Fruit fly (Drosophila melanogaster): ENCODE results near the gene lectin-21Cb.
A peak's percentile ranks its signal among the peaks of the same experiment; 100 is the strongest.

lectin-21Cb gene

dm6 chr2L:634208-634614, 13.2 kb upstream of the lectin-21Cb start (continued):
- TF ChIP-seq CG3032 (tag; optimal IDR thresholded peaks at IDR 0.05) (no peak), CG6163 (GFP tag; IDR thresholded peaks at IDR 0.05) (0 out of 3 replicates have a peak, but pooled peaks have one; percentile 4), CG11294 (GFP tag; IDR thresholded peaks at IDR 0.05) (no peak), CG11762 (GFP tag; optimal IDR thresholded peaks at IDR 0.05; ENCODE audit: insufficient read depth) (no peak), Lpt (GFP tag; optimal IDR thresholded peaks at IDR 0.05) (no peak), cyc (GFP tag; optimal IDR thresholded peaks at IDR 0.05) (peak; percentile 56), vri (GFP tag; optimal IDR thresholded peaks at IDR 0.05) (peak; percentile 61), OdsH (GFP tag; optimal IDR thresholded peaks at IDR 0.05) (peak; percentile 38), CG8632 (GFP tag; optimal IDR thresholded peaks at IDR 0.05) (no peak), Ets21C (GFP tag; optimal IDR thresholded peaks at IDR 0.05) (peak; percentile 64), salr (GFP tag; optimal IDR thresholded peaks at IDR 0.05) (no peak), CG6854 (GFP tag; optimal IDR thresholded peaks at IDR 0.05) (no peak), CG4318 (GFP tag; optimal IDR thresholded peaks at IDR 0.05) (no peak)

dm6 chr2L:633192-633591, 12.2 kb upstream of the lectin-21Cb start:
- TF ChIP-seq Lpt (GFP tag; optimal IDR thresholded peaks at IDR 0.05), result no peak
- TF ChIP-seq spab (GFP tag; optimal IDR thresholded peaks at IDR 0.05), result no peak
- no peak for TF ChIP-seq Ets21C (GFP tag; optimal IDR thresholded peaks at IDR 0.05)
- TF ChIP-seq CG1621 (tag; optimal IDR thresholded peaks at IDR 0.05), result no peak
- no peak for TF ChIP-seq OdsH (GFP tag; optimal IDR thresholded peaks at IDR 0.05)
- TF ChIP-seq Eip78C (GFP tag), result peak; percentile 44
- TF ChIP-seq topi (GFP tag; optimal IDR thresholded peaks at IDR 0.05), result peak; percentile 46
- no peak for TF ChIP-seq CG3032 (tag; optimal IDR thresholded peaks at IDR 0.05)
- TF ChIP-seq fd85E (GFP tag; optimal IDR thresholded peaks at IDR 0.05), result no peak
- TF ChIP-seq Sox14 (GFP tag; optimal IDR thresholded peaks at IDR 0.05), result no peak
- no peak for TF ChIP-seq CG15336 (GFP tag; IDR thresholded peaks at IDR 0.05)
- TF ChIP-seq Sox102F (GFP tag; optimal IDR thresholded peaks at IDR 0.05), result peak; percentile 60
- no peak for TF ChIP-seq Sox15 (GFP tag; optimal IDR thresholded peaks at IDR 0.05)
- no peak for TF ChIP-seq Hr38 (GFP tag; optimal IDR thresholded peaks at IDR 0.05)
- TF ChIP-seq Blimp-1 (GFP tag; optimal IDR thresholded peaks at IDR 0.05), result no peak
- TF ChIP-seq svp (GFP tag), result peak; percentile 68
- TF ChIP-seq salr (GFP tag; optimal IDR thresholded peaks at IDR 0.05), result no peak
- peak; percentile 55 for TF ChIP-seq esn (GFP tag; optimal IDR thresholded peaks at IDR 0.05)
- TF ChIP-seq CG10669 (GFP tag; optimal IDR thresholded peaks at IDR 0.05), result no peak
- TF ChIP-seq ss (GFP tag; optimal IDR thresholded peaks at IDR 0.05), result no peak
- no peak for TF ChIP-seq CG6808 (GFP tag; optimal IDR thresholded peaks at IDR 0.05)
- TF ChIP-seq net (GFP tag; optimal IDR thresholded peaks at IDR 0.05), result no peak
- no peak for TF ChIP-seq fkh (GFP tag; optimal IDR thresholded peaks at IDR 0.05)
- TF ChIP-seq CG6792 (GFP tag; optimal IDR thresholded peaks at IDR 0.05), result no peak
- TF ChIP-seq CG6854 (GFP tag; optimal IDR thresholded peaks at IDR 0.05), result no peak
- no peak for TF ChIP-seq CG34406 (GFP tag; optimal IDR thresholded peaks at IDR 0.05)
- no peak for TF ChIP-seq Eip75B (GFP tag; optimal IDR thresholded peaks at IDR 0.05)
- TF ChIP-seq CG10631 (GFP tag; optimal IDR thresholded peaks at IDR 0.05), result no peak
- no peak for TF ChIP-seq CG11294 (GFP tag; IDR thresholded peaks at IDR 0.05)
- no peak for TF ChIP-seq Eip93F (GFP tag; optimal IDR thresholded peaks at IDR 0.05)
- peak; percentile 4 for TF ChIP-seq Smox (GFP tag; optimal IDR thresholded peaks at IDR 0.05)
- peak; percentile 25 for TF ChIP-seq lz (GFP tag; optimal IDR thresholded peaks at IDR 0.05)
- TF ChIP-seq Gug (GFP tag; IDR thresholded peaks at IDR 0.05), result no peak
- TF ChIP-seq eg (GFP tag; IDR thresholded peaks at IDR 0.05), result no peak
- TF ChIP-seq CG8119 (GFP tag; IDR thresholded peaks at IDR 0.05), result no peak
- no peak for TF ChIP-seq dac (GFP tag; optimal IDR thresholded peaks at IDR 0.05)
- TF ChIP-seq cyc (GFP tag; optimal IDR thresholded peaks at IDR 0.05), result peak; percentile 12
- TF ChIP-seq Hr4 (GFP tag; optimal IDR thresholded peaks at IDR 0.05), result no peak
- no peak for TF ChIP-seq CG11762 (GFP tag; optimal IDR thresholded peaks at IDR 0.05; ENCODE audit: insufficient read depth)
- TF ChIP-seq CG11902 (GFP tag; optimal IDR thresholded peaks at IDR 0.05), result no peak
- no peak for TF ChIP-seq achi (GFP tag; optimal IDR thresholded peaks at IDR 0.05)
- no peak for TF ChIP-seq CG7368 (GFP tag; optimal IDR thresholded peaks at IDR 0.05)
- no peak for TF ChIP-seq pdm3 (GFP tag; optimal IDR thresholded peaks at IDR 0.05)
- TF ChIP-seq Hr39 (GFP tag; optimal IDR thresholded peaks at IDR 0.05), result peak; percentile 20
- TF ChIP-seq CG6163 (GFP tag; IDR thresholded peaks at IDR 0.05), result no peak
- TF ChIP-seq CG8632 (GFP tag; optimal IDR thresholded peaks at IDR 0.05), result no peak
- no peak for TF ChIP-seq CG16779 (tag; optimal IDR thresholded peaks at IDR 0.05)

All from whole organism, prepupa.